Fruit fly (Drosophila melanogaster) whole organism, embryonic: ENCODE data around the gene Gale.
A peak's percentile ranks its signal among the peaks of the same experiment; 100 is the strongest.

Experiments
- Abd-B ChIP-seq: fragments of 200-800 bp; sonication (Bioruptor generic); optimal IDR thresholded peaks from 2 replicates; lab custom pipeline; 2018; ENCODE audit warnings: missing biosample characterization, mild to moderate bottlenecking, missing genetic modification characterization, moderate library complexity
- B-H1 ChIP-seq: fragments of 200-800 bp; sonication (Bioruptor generic); IDR thresholded peaks from 3 replicates; pipeline ENCODE4 v1.3.6; 2022; ENCODE audit warnings: missing biosample characterization, missing genetic modification characterization
- BEAF-32 ChIP-seq: fragments of 200-800 bp; sonication (Bioruptor generic); optimal IDR thresholded peaks from 3 replicates; lab custom pipeline; 2017; ENCODE audit warnings: missing biosample characterization, missing genetic modification characterization, mild to moderate bottlenecking, moderate library complexity, missing genetic modification reagents
- CG10366 ChIP-seq: fragments of 200-800 bp; sonication (Bioruptor generic); IDR thresholded peaks from 2 replicates; pipeline ENCODE4 v1.3.6; 2022; ENCODE audit warnings: missing biosample characterization, missing genetic modification characterization
- CG10462 ChIP-seq: fragments of 200-800 bp; sonication (Bioruptor generic); optimal IDR thresholded peaks from 2 replicates; lab custom pipeline; 2016; ENCODE audit warnings: missing biosample characterization, missing genetic modification characterization
- CG11695 ChIP-seq: fragments of 200-800 bp; sonication (Bioruptor generic); IDR thresholded peaks from 3 replicates; pipeline ENCODE4 v1.3.6; 2022; ENCODE audit warnings: missing biosample characterization, missing genetic modification characterization
- CG12155 ChIP-seq: fragments of 200-800 bp; sonication (Bioruptor generic); optimal IDR thresholded peaks from 3 replicates; lab custom pipeline; 2016; ENCODE audit warnings: missing biosample characterization, missing genetic modification characterization
- CG13123 ChIP-seq: fragments of 200-800 bp; sonication (Bioruptor generic); optimal IDR thresholded peaks from 2 replicates; lab custom pipeline; 2016; ENCODE audit warnings: missing biosample characterization, missing genetic modification characterization
- CG15601 ChIP-seq: fragments of 200-800 bp; sonication (Bioruptor generic); optimal IDR thresholded peaks from 3 replicates; lab custom pipeline; 2019; ENCODE audit warnings: missing biosample characterization, mild to moderate bottlenecking, missing genetic modification characterization, moderate library complexity
- CG15696 ChIP-seq: fragments of 200-800 bp; sonication (Bioruptor generic); optimal IDR thresholded peaks from 2 replicates; lab custom pipeline; 2019; ENCODE audit warnings: missing biosample characterization, mild to moderate bottlenecking, missing genetic modification characterization, moderate library complexity
- CG16779 ChIP-seq: fragments of 200-800 bp; sonication (Bioruptor generic); IDR thresholded peaks from 2 replicates; pipeline ENCODE4 v1.3.6; 2022; ENCODE audit warnings: missing biosample characterization, missing genetic modification characterization
- CG17829 ChIP-seq: fragments of 200-800 bp; optimal IDR thresholded peaks from 2 replicates; lab custom pipeline; 2019; ENCODE audit warnings: missing biosample characterization, mild to moderate bottlenecking, missing genetic modification characterization, moderate library complexity
- CG32767 ChIP-seq: fragments of 200-800 bp; sonication (Bioruptor generic); IDR thresholded peaks from 2 replicates; pipeline ENCODE4 v1.3.6; 2022; ENCODE audit warnings: missing biosample characterization, missing genetic modification characterization
- CG33213 ChIP-seq: fragments of 200-800 bp; sonication (Bioruptor generic); optimal IDR thresholded peaks from 3 replicates; lab custom pipeline; 2016; ENCODE audit warnings: missing biosample characterization, missing genetic modification characterization
- CG4707 ChIP-seq: fragments of 200-800 bp; sonication (Bioruptor generic); optimal IDR thresholded peaks from 2 replicates; lab custom pipeline; 2018; ENCODE audit warnings: missing biosample characterization, mild to moderate bottlenecking, missing genetic modification characterization, moderate library complexity
- CG6254 ChIP-seq: fragments of 200-800 bp; sonication (Bioruptor generic); optimal IDR thresholded peaks from 3 replicates; lab custom pipeline; 2017; ENCODE audit warnings: mild to moderate bottlenecking, missing biosample characterization, missing genetic modification reagents, missing genetic modification characterization
- CG6813 ChIP-seq: fragments of 200-800 bp; sonication (Bioruptor generic); optimal IDR thresholded peaks from 2 replicates; lab custom pipeline; 2017; ENCODE audit warnings: missing biosample characterization, missing genetic modification characterization, mild to moderate bottlenecking, moderate library complexity, missing genetic modification reagents
- CG8765 ChIP-seq: fragments of 200-800 bp; sonication (Bioruptor generic); IDR thresholded peaks from 2 replicates; pipeline ENCODE4 v1.3.6; 2022; ENCODE audit warnings: missing biosample characterization, missing genetic modification characterization
- CG9797 ChIP-seq: fragments of 200-800 bp; sonication (Bioruptor generic); optimal IDR thresholded peaks from 3 replicates; lab custom pipeline; 2018; ENCODE audit warnings: missing biosample characterization, mild to moderate bottlenecking, missing genetic modification characterization
- D19A ChIP-seq: fragments of 200-800 bp; optimal IDR thresholded peaks from 3 replicates; lab custom pipeline; 2019; ENCODE audit warnings: missing biosample characterization, mild to moderate bottlenecking, missing genetic modification characterization, moderate library complexity
- E2f1 ChIP-seq: fragments of 200-800 bp; sonication (Bioruptor generic); IDR thresholded peaks from 2 replicates; pipeline ENCODE4 v1.3.6; 2022; ENCODE audit warnings: missing biosample characterization, missing genetic modification characterization
- Hand ChIP-seq: fragments of 200-800 bp; sonication (Bioruptor generic); optimal IDR thresholded peaks from 2 replicates; lab custom pipeline; 2017; ENCODE audit warnings: mild to moderate bottlenecking, missing biosample characterization, missing genetic modification reagents, missing genetic modification characterization
- Hr51 ChIP-seq, 2 experiments: fragments of 200-800 bp; sonication (Bioruptor generic); optimal IDR thresholded peaks; 2 replicates in 1 of 2; 3 replicates in 1 of 2; lab custom pipeline; 2016 to 2018; ENCODE audit warnings: missing biosample characterization in 2 of 2, missing genetic modification characterization in 2 of 2, mild to moderate bottlenecking in 1 of 2, moderate library complexity in 1 of 2
- MBD-R2 ChIP-seq: fragments of 200-800 bp; sonication (Bioruptor generic); IDR thresholded peaks from 2 replicates; pipeline ENCODE4 v1.3.6; 2022; ENCODE audit warnings: missing biosample characterization, missing genetic modification characterization
- Oaz ChIP-seq: fragments of 200-800 bp; sonication (Bioruptor generic); IDR thresholded peaks from 2 replicates; pipeline ENCODE4 v1.3.6; 2022; ENCODE audit warnings: missing biosample characterization, missing genetic modification characterization
- al ChIP-seq: fragments of 200-800 bp; sonication (Bioruptor generic); IDR thresholded peaks from 2 replicates; pipeline ENCODE4 v1.3.6; 2022; ENCODE audit warnings: missing biosample characterization, missing genetic modification characterization
- ato ChIP-seq: fragments of 200-800 bp; sonication (Bioruptor generic); IDR thresholded peaks from 2 replicates; pipeline ENCODE4 v1.3.6; 2022; ENCODE audit warnings: missing biosample characterization, missing genetic modification characterization; ENCODE audit not compliant: partially characterized antibody
- btn ChIP-seq: fragments of 200-800 bp; sonication (Bioruptor generic); optimal IDR thresholded peaks from 2 replicates; lab custom pipeline; 2016; ENCODE audit warnings: missing biosample characterization, missing genetic modification characterization
- cas ChIP-seq: fragments of 200-800 bp; sonication (Bioruptor generic); IDR thresholded peaks from 2 replicates; pipeline ENCODE4 v1.3.6; 2022; ENCODE audit warnings: missing biosample characterization, missing genetic modification characterization
- chinmo ChIP-seq: fragments of 200-800 bp; sonication (Bioruptor generic); IDR thresholded peaks from 4 replicates; pipeline ENCODE4 v1.3.6; 2022; ENCODE audit warnings: missing biosample characterization, missing genetic modification characterization; ENCODE audit not compliant: partially characterized antibody
- croc ChIP-seq: fragments of 200-800 bp; sonication (Bioruptor generic); conservative IDR thresholded peaks from 3 replicates; pipeline ENCODE4 v1.3.6; 2022; ENCODE audit warnings: missing biosample characterization, missing genetic modification characterization
- cwo ChIP-seq: fragments of 200-800 bp; sonication (Bioruptor generic); optimal IDR thresholded peaks from 3 replicates; lab custom pipeline; 2017; ENCODE audit warnings: missing biosample characterization, missing genetic modification characterization, mild to moderate bottlenecking, moderate library complexity, missing genetic modification reagents
- dimm ChIP-seq: fragments of 200-800 bp; sonication (Bioruptor generic); IDR thresholded peaks from 2 replicates; pipeline ENCODE4 v1.3.6; 2022; ENCODE audit warnings: missing biosample characterization, missing genetic modification characterization
- dmrt99B ChIP-seq: fragments of 200-800 bp; sonication (Bioruptor generic); optimal IDR thresholded peaks from 2 replicates; lab custom pipeline; 2018; ENCODE audit warnings: missing biosample characterization, mild to moderate bottlenecking, missing genetic modification characterization, moderate library complexity
- fu2 ChIP-seq: fragments of 200-800 bp; sonication (Bioruptor generic); optimal IDR thresholded peaks from 2 replicates; lab custom pipeline; 2016; ENCODE audit warnings: missing biosample characterization, missing genetic modification characterization
- h ChIP-seq: fragments of >200 bp; optimal IDR thresholded peaks from 2 replicates; lab custom pipeline; 2017
- hbn ChIP-seq: fragments of 200-800 bp; sonication (Bioruptor generic); IDR thresholded peaks from 2 replicates; pipeline ENCODE4 v1.3.6; 2022; ENCODE audit warnings: missing biosample characterization, missing genetic modification characterization; ENCODE audit not compliant: partially characterized antibody
- her ChIP-seq: fragments of 200-800 bp; sonication (Bioruptor generic); optimal IDR thresholded peaks from 2 replicates; lab custom pipeline; 2016; ENCODE audit warnings: missing biosample characterization, missing genetic modification characterization
- ind ChIP-seq: fragments of 200-800 bp; sonication (Bioruptor generic); optimal IDR thresholded peaks from 3 replicates; lab custom pipeline; 2016; ENCODE audit warnings: missing biosample characterization, missing genetic modification characterization
- inv ChIP-seq: fragments of 200-800 bp; sonication (Bioruptor generic); IDR thresholded peaks from 2 replicates; pipeline ENCODE4 v1.3.6; 2022; ENCODE audit warnings: missing biosample characterization, missing genetic modification characterization; ENCODE audit not compliant: partially characterized antibody
- jumu ChIP-seq: fragments of 200-800 bp; sonication (Bioruptor generic); optimal IDR thresholded peaks from 3 replicates; lab custom pipeline; 2016; ENCODE audit warnings: missing biosample characterization, missing genetic modification characterization
- lbe ChIP-seq: fragments of 200-800 bp; sonication (Bioruptor generic); optimal IDR thresholded peaks from 2 replicates; lab custom pipeline; 2016; ENCODE audit warnings: missing biosample characterization, mild to moderate bottlenecking, missing genetic modification characterization
- mam ChIP-seq: fragments of 200-800 bp; sonication (Bioruptor generic); optimal IDR thresholded peaks from 3 replicates; lab custom pipeline; 2016; ENCODE audit warnings: missing biosample characterization, missing genetic modification characterization
- pros ChIP-seq: fragments of 200-800 bp; sonication (Bioruptor generic); optimal IDR thresholded peaks from 3 replicates; lab custom pipeline; 2019; ENCODE audit warnings: missing biosample characterization, mild to moderate bottlenecking, missing genetic modification characterization, moderate library complexity
- slou ChIP-seq: fragments of 200-800 bp; sonication (Bioruptor generic); optimal IDR thresholded peaks from 3 replicates; lab custom pipeline; 2016; ENCODE audit warnings: missing biosample characterization, missing genetic modification characterization
- tin ChIP-seq: fragments of 200-800 bp; sonication (Bioruptor generic); optimal IDR thresholded peaks from 3 replicates; lab custom pipeline; 2016; ENCODE audit warnings: missing biosample characterization, missing genetic modification characterization
- unc-4 ChIP-seq: fragments of 200-800 bp; sonication (Bioruptor generic); IDR thresholded peaks from 2 replicates; pipeline ENCODE4 v1.3.6; 2022; ENCODE audit warnings: missing biosample characterization, missing genetic modification characterization; ENCODE audit not compliant: partially characterized antibody
- unpg ChIP-seq: fragments of 200-800 bp; sonication (Bioruptor generic); optimal IDR thresholded peaks from 3 replicates; lab custom pipeline; 2018; ENCODE audit warnings: missing biosample characterization, mild to moderate bottlenecking, missing genetic modification characterization, moderate library complexity
- yki ChIP-seq: fragments of >200 bp; optimal IDR thresholded peaks from 3 replicates; lab custom pipeline; 2018
- zf30C ChIP-seq: fragments of 200-800 bp; sonication (Bioruptor generic); optimal IDR thresholded peaks from 3 replicates; lab custom pipeline; 2018; ENCODE audit warnings: missing biosample characterization, mild to moderate bottlenecking, missing genetic modification characterization
- zfh2 ChIP-seq: fragments of 200-800 bp; sonication (Bioruptor generic); optimal IDR thresholded peaks from 2 replicates; lab custom pipeline; 2016; ENCODE audit warnings: missing biosample characterization, missing genetic modification characterization

The Gale gene

DNA sequence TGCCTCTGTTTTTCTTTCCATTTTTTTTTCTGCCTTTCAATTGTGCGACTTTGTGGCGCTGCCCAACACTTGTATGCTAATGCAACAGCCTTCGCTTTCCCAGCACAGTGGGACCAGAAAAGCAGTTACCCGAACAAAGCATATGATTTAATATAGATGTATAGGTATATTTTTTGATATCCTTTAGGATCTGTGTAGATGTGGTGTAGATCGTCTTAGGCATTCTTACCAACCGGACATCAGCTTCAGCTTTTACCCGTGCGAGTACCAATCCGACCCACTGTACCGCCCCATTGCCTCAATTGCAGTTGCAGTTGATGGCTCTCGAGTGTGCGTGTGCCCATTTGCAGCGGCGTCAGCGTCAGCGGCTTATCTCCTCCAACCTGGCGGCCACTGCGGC is 11.9 kb upstream of the Gale start (continued):
- no peak for TF ChIP-seq CG16779 (GFP tag; lab: Robert Waterston, UW)
- TF ChIP-seq mam (GFP tag; lab: Kevin White, UChicago): no peak
- TF ChIP-seq unpg (GFP tag; lab: Kevin White, UChicago): peak; percentile 75
- TF ChIP-seq CG15696 (tag; lab: Kevin White, UChicago): peak; percentile 37
- peak; percentile 15 for TF ChIP-seq Abd-B (GFP tag; lab: Kevin White, UChicago)
- no peak for TF ChIP-seq pros (GFP tag; lab: Kevin White, UChicago)
- TF ChIP-seq Oaz: no peak
- TF ChIP-seq slou: no peak
- peak; percentile 73 for TF ChIP-seq dmrt99B (tag; lab: Kevin White, UChicago)
- TF ChIP-seq cwo (GFP tag; lab: Kevin White, UChicago): no peak
- no peak for TF ChIP-seq CG13123 (GFP tag; lab: Kevin White, UChicago)
- TF ChIP-seq CG17829: peak; percentile 72
- peak; percentile 28 for TF ChIP-seq CG12155 (GFP tag; lab: Kevin White, UChicago)
- TF ChIP-seq D19A: peak; percentile 61
- peak; percentile 33 for TF ChIP-seq CG33213 (GFP tag; lab: Kevin White, UChicago)
- TF ChIP-seq CG10366 (GFP tag; lab: Robert Waterston, UW): peak; percentile 72
- TF ChIP-seq tin (GFP tag; lab: Kevin White, UChicago): peak; percentile 65
- TF ChIP-seq btn (GFP tag; lab: Kevin White, UChicago): peak; percentile 27
- TF ChIP-seq CG15601: peak; percentile 56
- no peak for TF ChIP-seq ato (GFP tag; lab: Robert Waterston, UW)
- TF ChIP-seq CG6813 (GFP tag; lab: Kevin White, UChicago): peak; percentile 50
- TF ChIP-seq CG32767 (GFP tag; lab: Robert Waterston, UW): peak; percentile 50; the same call in 1 of the 2 replicates
- 0 out of 3 replicates have a peak, but pooled peaks have one; percentile 25 for TF ChIP-seq CG11695 (GFP tag; lab: Robert Waterston, UW)
- no peak for TF ChIP-seq lbe
- TF ChIP-seq ind (GFP tag; lab: Kevin White, UChicago): peak; percentile 69
- TF ChIP-seq CG4707 (GFP tag; lab: Kevin White, UChicago): peak; percentile 92
- TF ChIP-seq CG9797 (GFP tag; lab: Kevin White, UChicago): no peak
- peak; percentile 62 for TF ChIP-seq E2f1
- TF ChIP-seq dimm (GFP tag; lab: Robert Waterston, UW): no peak
- peak; percentile 33; the same call in 2 of the 3 replicates for TF ChIP-seq B-H1 (GFP tag; lab: Robert Waterston, UW)
- no peak for TF ChIP-seq unc-4 (GFP tag; lab: Robert Waterston, UW)
- no peak for TF ChIP-seq MBD-R2 (GFP tag; lab: Robert Waterston, UW)
- TF ChIP-seq inv: no peak
- TF ChIP-seq BEAF-32 (GFP tag; lab: Kevin White, UChicago): no peak
- TF ChIP-seq fu2: peak; percentile 19
- no peak for TF ChIP-seq al
- no peak for TF ChIP-seq zf30C (GFP tag; lab: Kevin White, UChicago)
- TF ChIP-seq Hand (GFP tag; lab: Kevin White, UChicago): no peak
- peak; percentile 59 for TF ChIP-seq CG6254 (GFP tag; lab: Kevin White, UChicago)
- TF ChIP-seq hbn (GFP tag; lab: Robert Waterston, UW): no peak
- no peak for TF ChIP-seq h
- TF ChIP-seq croc (GFP tag; lab: Robert Waterston, UW): peak; percentile 50
- no peak for TF ChIP-seq her
- TF ChIP-seq yki: no peak
- TF ChIP-seq zfh2 (GFP tag; lab: Kevin White, UChicago): no peak
- TF ChIP-seq CG10462: peak; percentile 3
- TF ChIP-seq Hr51 (GFP tag; optimal IDR thresholded peaks at IDR 0.05; lab: Kevin White, UChicago): peak; percentile 24 to 63
- no peak for TF ChIP-seq cas (GFP tag; lab: Robert Waterston, UW)
- TF ChIP-seq chinmo (GFP tag; lab: Robert Waterston, UW): no peak
- peak; percentile 44; the same call in 1 of the 2 replicates for TF ChIP-seq CG8765 (GFP tag; lab: Robert Waterston, UW)
- peak; percentile 31 for TF ChIP-seq jumu
